Worm (Caenorhabditis elegans) whole organism, young adult: ENCODE data around the gene ubc-20.

Source experiments
- B0019.2 ChIP-seq: fragments of 200-800 bp; sonication (Bioruptor generic); conservative IDR thresholded peaks from 2 replicates; pipeline ENCODE4 v1.3.6; 2022; ENCODE audit warnings: missing genetic modification reagents, missing genetic modification characterization, missing compliant biosample characterization
- B0035.1 ChIP-seq: sonication (generic microtip); optimal IDR thresholded peaks from 2 replicates; lab custom pipeline; 2016; ENCODE audit warnings: missing genetic modification characterization, mild to moderate bottlenecking, missing compliant biosample characterization, missing genotype, missing genetic modification reagents
- F10E7.11 ChIP-seq: sonication (generic microtip); optimal IDR thresholded peaks from 2 replicates; lab custom pipeline; 2017; ENCODE audit warnings: mild to moderate bottlenecking, missing genetic modification characterization, moderate library complexity, missing compliant biosample characterization
- F22D6.2 ChIP-seq: sonication (generic microtip); optimal IDR thresholded peaks from 2 replicates; lab custom pipeline; 2016; ENCODE audit warnings: mild to moderate bottlenecking, missing genetic modification characterization, missing compliant biosample characterization
- F49E8.2 ChIP-seq: sonication (generic microtip); optimal IDR thresholded peaks from 3 replicates; lab custom pipeline; 2017; ENCODE audit warnings: missing genetic modification characterization, mild to moderate bottlenecking, missing compliant biosample characterization, antibody characterized with exemption, moderate library complexity; ENCODE audit not compliant: insufficient read depth
- F52B5.7 ChIP-seq: sonication (generic microtip); optimal IDR thresholded peaks from 2 replicates; lab custom pipeline; 2016; ENCODE audit warnings: mild to moderate bottlenecking, missing genetic modification characterization, missing compliant biosample characterization
- K11D2.4 ChIP-seq: fragments of 200-800 bp; sonication (Bioruptor generic); IDR thresholded peaks from 2 replicates; pipeline ENCODE4 v1.3.6; 2022; ENCODE audit warnings: missing genetic modification reagents, missing genetic modification characterization, missing compliant biosample characterization
- T07F8.4 ChIP-seq: sonication (generic microtip); optimal IDR thresholded peaks from 2 replicates; lab custom pipeline; 2016; ENCODE audit warnings: mild to moderate bottlenecking, missing genetic modification characterization, moderate library complexity, missing compliant biosample characterization
- Y53F4B.3 ChIP-seq: fragments of 200-800 bp; sonication (Bioruptor generic); IDR thresholded peaks from 2 replicates; pipeline ENCODE4 v1.3.6; 2022; ENCODE audit warnings: missing genetic modification reagents, missing genetic modification characterization, missing compliant biosample characterization
- Y67H2A.10 ChIP-seq: fragments of 200-800 bp; sonication (Bioruptor generic); conservative IDR thresholded peaks from 2 replicates; pipeline ENCODE4 v1.3.6; 2022; ENCODE audit warnings: missing genetic modification reagents, missing genetic modification characterization, missing compliant biosample characterization
- ama-1 ChIP-seq, 3 experiments: fragments of 150-350 bp in 1 of 3; sonication (generic microtip) in 2 of 3; optimal IDR thresholded peaks; 2 replicates each; lab custom pipeline; 2014 to 2018; ENCODE audit warnings: missing biosample characterization in 2 of 3, missing genetic modification characterization in 2 of 3, missing genetic modification reagents in 2 of 3
- athp-1 ChIP-seq: sonication (generic microtip); optimal IDR thresholded peaks from 2 replicates; lab custom pipeline; 2017; ENCODE audit warnings: mild to moderate bottlenecking, missing genetic modification characterization, missing compliant biosample characterization
- ccch-3 ChIP-seq: fragments of 200-800 bp; sonication (Bioruptor generic); optimal IDR thresholded peaks from 2 replicates; lab custom pipeline; 2018; ENCODE audit warnings: mild to moderate bottlenecking, missing genetic modification characterization, missing compliant biosample characterization
- ceh-100 ChIP-seq: fragments of 200-800 bp; sonication (Bioruptor generic); IDR thresholded peaks from 2 replicates; pipeline ENCODE4 v1.3.6; 2022; ENCODE audit warnings: missing genetic modification reagents, missing genetic modification characterization, missing compliant biosample characterization
- ceh-58 ChIP-seq: fragments of 200-800 bp; sonication (Bioruptor generic); IDR thresholded peaks from 2 replicates; pipeline ENCODE4 v1.3.6; 2022; ENCODE audit warnings: missing genetic modification characterization, missing compliant biosample characterization
- egl-18 ChIP-seq: fragments of 200-800 bp; sonication (Bioruptor generic); IDR thresholded peaks from 2 replicates; pipeline ENCODE4 v1.3.6; 2022; ENCODE audit warnings: missing genetic modification reagents, missing genetic modification characterization, missing compliant biosample characterization
- egl-44 ChIP-seq: fragments of 200-800 bp; sonication (Bioruptor generic); IDR thresholded peaks from 2 replicates; pipeline ENCODE4 v1.3.6; 2022; ENCODE audit warnings: missing genetic modification reagents, missing genetic modification characterization, missing compliant biosample characterization
- egrh-3 ChIP-seq: fragments of 200-800 bp; sonication (Bioruptor generic); IDR thresholded peaks from 2 replicates; pipeline ENCODE4 v1.3.6; 2022; ENCODE audit warnings: missing genetic modification reagents, missing genetic modification characterization, missing compliant biosample characterization
- lsy-27 ChIP-seq: sonication (generic microtip); optimal IDR thresholded peaks from 2 replicates; lab custom pipeline; 2017; ENCODE audit warnings: missing genetic modification characterization, mild to moderate bottlenecking, missing compliant biosample characterization, antibody characterized with exemption, missing genotype, borderline replicate concordance; ENCODE audit not compliant: insufficient read depth
- madf-10 ChIP-seq: sonication (generic microtip); optimal IDR thresholded peaks from 2 replicates; lab custom pipeline; 2016; ENCODE audit warnings: mild to moderate bottlenecking, missing genetic modification characterization, missing compliant biosample characterization
- madf-3 ChIP-seq: fragments of 200-800 bp; sonication (Bioruptor generic); IDR thresholded peaks from 2 replicates; pipeline ENCODE4 v1.3.6; 2022; ENCODE audit warnings: missing genetic modification reagents, missing genetic modification characterization, missing compliant biosample characterization
- madf-6 ChIP-seq: fragments of 200-800 bp; sonication (Bioruptor generic); IDR thresholded peaks from 2 replicates; pipeline ENCODE4 v1.3.6; 2022; ENCODE audit warnings: missing genetic modification reagents, missing genetic modification characterization, missing compliant biosample characterization
- madf-8 ChIP-seq: fragments of 200-800 bp; sonication (Bioruptor generic); conservative IDR thresholded peaks from 2 replicates; pipeline ENCODE4 v1.3.6; 2022; ENCODE audit warnings: missing genetic modification reagents, missing genetic modification characterization, missing compliant biosample characterization
- mcd-1 ChIP-seq: fragments of 200-800 bp; sonication (Bioruptor generic); IDR thresholded peaks from 2 replicates; pipeline ENCODE4 v1.3.6; 2022; ENCODE audit warnings: missing genetic modification reagents, missing genetic modification characterization, missing compliant biosample characterization
- nhr-90 ChIP-seq: sonication (generic microtip); optimal IDR thresholded peaks from 2 replicates; lab custom pipeline; 2016; ENCODE audit warnings: missing genotype, mild to moderate bottlenecking, missing genetic modification characterization, missing compliant biosample characterization
- pbrm-1 ChIP-seq: fragments of 200-800 bp; sonication (Bioruptor generic); IDR thresholded peaks from 2 replicates; pipeline ENCODE4 v1.3.6; 2022; ENCODE audit warnings: missing genetic modification reagents, missing genetic modification characterization, missing compliant biosample characterization
- repo-1 ChIP-seq: sonication (generic microtip); optimal IDR thresholded peaks from 2 replicates; lab custom pipeline; 2017; ENCODE audit warnings: mild to moderate bottlenecking, missing genetic modification characterization, missing compliant biosample characterization
- sea-2 ChIP-seq: fragments of 200-800 bp; sonication (Bioruptor generic); IDR thresholded peaks from 2 replicates; pipeline ENCODE4 v1.3.6; 2022; ENCODE audit warnings: missing genetic modification characterization, missing compliant biosample characterization
- tlf-1 ChIP-seq: fragments of 200-800 bp; sonication (Bioruptor generic); optimal IDR thresholded peaks from 2 replicates; lab custom pipeline; 2018; ENCODE audit warnings: mild to moderate bottlenecking, missing genetic modification characterization, missing compliant biosample characterization
- unc-130 ChIP-seq: sonication (generic microtip); optimal IDR thresholded peaks from 2 replicates; lab custom pipeline; 2016; ENCODE audit warnings: missing genetic modification reagents, missing genetic modification characterization, missing compliant biosample characterization
- unc-62 ChIP-seq: fragments of 150-350 bp; optimal IDR thresholded peaks from 2 replicates; lab custom pipeline; 2014; ENCODE audit warnings: missing biosample characterization, missing genetic modification reagents, missing genetic modification characterization
- xnd-1 ChIP-seq: sonication (generic microtip); optimal IDR thresholded peaks from 2 replicates; lab custom pipeline; 2016; ENCODE audit warnings: missing genotype, missing genetic modification reagents, missing genetic modification characterization, missing compliant biosample characterization
- zfh-2 ChIP-seq: fragments of 200-800 bp; sonication (Bioruptor generic); conservative IDR thresholded peaks from 2 replicates; pipeline ENCODE4 v1.3.6; 2022; ENCODE audit warnings: missing genetic modification reagents, missing genetic modification characterization, missing compliant biosample characterization
- ztf-28 ChIP-seq: fragments of 200-800 bp; sonication (Bioruptor generic); IDR thresholded peaks from 2 replicates; pipeline ENCODE4 v1.3.6; 2022; ENCODE audit warnings: missing genetic modification reagents, missing genetic modification characterization, missing compliant biosample characterization
- ztf-6 ChIP-seq: fragments of 200-800 bp; sonication (Bioruptor generic); IDR thresholded peaks from 2 replicates; pipeline ENCODE4 v1.3.6; 2022; ENCODE audit warnings: missing genetic modification reagents, missing genetic modification characterization, missing compliant biosample characterization

ubc-20 gene

ce11 chrIII:207023-207422 lies 18.4 kb downstream of the ubc-20 start, which contains the start of gene W10C4.1:
Gene W10C4.1, minus strand, starts transcription at chrIII:207123.
- TF ChIP-seq F52B5.7 (tag; lab: Kevin White, UChicago): no peak
- TF ChIP-seq madf-10 (tag; lab: Kevin White, UChicago): no peak
- no peak for TF ChIP-seq repo-1
- no peak for TF ChIP-seq unc-130 (GFP tag; lab: Kevin White, UChicago)
- TF ChIP-seq sea-2 (GFP tag; lab: Robert Waterston, UW): no peak
- no peak for TF ChIP-seq egrh-3
- TF ChIP-seq Y53F4B.3 (GFP tag; lab: Robert Waterston, UW): no peak
- TF ChIP-seq ceh-58 (GFP tag; lab: Robert Waterston, UW): no peak
- TF ChIP-seq xnd-1: no peak
- TF ChIP-seq B0035.1 (tag; lab: Kevin White, UChicago): no peak
- no peak for TF ChIP-seq tlf-1 (GFP tag; lab: Kevin White, UChicago)
- TF ChIP-seq madf-6 (GFP tag; lab: Robert Waterston, UW): no peak

- TF ChIP-seq ccch-3 (GFP tag; lab: Kevin White, UChicago) (no peak), ztf-28 (GFP tag; lab: Robert Waterston, UW) (no peak), B0035.1 (tag; lab: Kevin White, UChicago) (no peak), nhr-90 (tag; lab: Kevin White, UChicago) (no peak), madf-8 (no peak), madf-3 (GFP tag; lab: Robert Waterston, UW) (no peak), athp-1 (tag; lab: Kevin White, UChicago) (no peak), egl-44 (GFP tag; lab: Robert Waterston, UW) (no peak), ceh-100 (no peak), unc-62 (no peak), Y67H2A.10 (GFP tag; lab: Robert Waterston, UW) (no peak), K11D2.4 (GFP tag; lab: Robert Waterston, UW) (no peak)
Observed at ce11 chrIII:208793-209694, 20.4 kb downstream of the ubc-20 start.

- no peak for TF ChIP-seq ztf-6 (GFP tag; lab: Robert Waterston, UW)
- TF ChIP-seq F49E8.2 (tag; lab: Kevin White, UChicago): no peak
- no peak for TF ChIP-seq mcd-1
- no peak for TF ChIP-seq B0019.2 (GFP tag; lab: Robert Waterston, UW)
- TF ChIP-seq lsy-27 (tag; lab: Kevin White, UChicago): no peak
- TF ChIP-seq ama-1 (optimal IDR thresholded peaks at IDR 0.05; lab: Kevin White, UChicago): no peak
- no peak for TF ChIP-seq ama-1 (GFP tag; optimal IDR thresholded peaks at IDR 0.05; lab: Kevin White, UChicago)
- no peak for TF ChIP-seq F22D6.2 (tag; lab: Kevin White, UChicago)
- TF ChIP-seq egl-18 (GFP tag; lab: Robert Waterston, UW): no peak
- no peak for TF ChIP-seq pbrm-1 (GFP tag; lab: Robert Waterston, UW)
- TF ChIP-seq Y53F4B.3 (GFP tag; lab: Robert Waterston, UW): no peak
Observed at ce11 chrIII:209695-210091, 21.1 kb downstream of the ubc-20 start, which contains the start of gene klp-20. Gene klp-20, plus strand, starts transcription at chrIII:209992.

ce11 chrIII:211387-211786 lies 22.7 kb downstream of the ubc-20 start:
- TF ChIP-seq zfh-2 (GFP tag; lab: Robert Waterston, UW) (no peak), T07F8.4 (no peak), F10E7.11 (tag; lab: Kevin White, UChicago) (no peak)
- TF ChIP-seq, all 124 proteins: peak for 0
